Worm (Caenorhabditis elegans) whole organism, late embryonic: Measurements from ENCODE around the gene F40G12.6.
"Not testable (repeated sequence)": the region's sequence is repeated elsewhere in the genome, so short reads cannot be mapped to it uniquely, and the experiment has no call there.

Experiments used
- C08G9.2 ChIP-seq: sonication (generic microtip); optimal IDR thresholded peaks from 2 replicates; lab custom pipeline; 2016; ENCODE audit warnings: mild to moderate bottlenecking, missing genetic modification characterization, moderate library complexity, missing compliant biosample characterization
- C38D4.7 ChIP-seq: fragments of 200-800 bp; sonication (Bioruptor generic); optimal IDR thresholded peaks from 2 replicates; lab custom pipeline; 2018; ENCODE audit warnings: mild to moderate bottlenecking, missing genetic modification characterization, moderate library complexity, missing compliant biosample characterization
- Y22D7AL.16 ChIP-seq: sonication (generic microtip); optimal IDR thresholded peaks from 2 replicates; lab custom pipeline; 2016; ENCODE audit warnings: missing genetic modification characterization, missing compliant biosample characterization
- ahr-1 ChIP-seq: sonication (generic microtip); optimal IDR thresholded peaks from 2 replicates; lab custom pipeline; 2016; ENCODE audit warnings: missing genetic modification characterization, missing compliant biosample characterization
- ceh-18 ChIP-seq: sonication (generic microtip); optimal IDR thresholded peaks from 2 replicates; lab custom pipeline; 2016; ENCODE audit warnings: missing genetic modification characterization, missing compliant biosample characterization
- ceh-30 ChIP-seq: fragments of 150-350 bp; optimal IDR thresholded peaks from 2 replicates; lab custom pipeline; 2014; ENCODE audit warnings: missing biosample characterization, missing genetic modification characterization
- ceh-31 ChIP-seq: sonication (generic microtip); optimal IDR thresholded peaks from 2 replicates; lab custom pipeline; 2016; ENCODE audit warnings: missing genetic modification characterization, missing compliant biosample characterization
- ceh-48 ChIP-seq: sonication (generic microtip); optimal IDR thresholded peaks from 2 replicates; lab custom pipeline; 2016; ENCODE audit warnings: missing genetic modification characterization, inconsistent platforms, missing compliant biosample characterization
- ceh-9 ChIP-seq: sonication (generic microtip); optimal IDR thresholded peaks from 2 replicates; lab custom pipeline; 2016; ENCODE audit warnings: mild to moderate bottlenecking, missing genetic modification characterization, inconsistent platforms, missing compliant biosample characterization
- elt-2 ChIP-seq: sonication (generic microtip); optimal IDR thresholded peaks from 2 replicates; lab custom pipeline; 2016; ENCODE audit warnings: missing genetic modification reagents, missing genetic modification characterization, missing compliant biosample characterization
- elt-4 ChIP-seq: sonication (generic microtip); optimal IDR thresholded peaks from 2 replicates; lab custom pipeline; 2016; ENCODE audit warnings: missing genetic modification characterization, missing compliant biosample characterization
- ets-4 ChIP-seq: sonication (generic microtip); optimal IDR thresholded peaks from 2 replicates; lab custom pipeline; 2016; ENCODE audit warnings: missing genetic modification characterization, missing compliant biosample characterization
- fkh-10 ChIP-seq: fragments of 150-350 bp; optimal IDR thresholded peaks from 2 replicates; lab custom pipeline; 2014; ENCODE audit warnings: missing biosample characterization, missing genetic modification reagents, missing genetic modification characterization
- hlh-15 ChIP-seq: sonication (generic microtip); optimal IDR thresholded peaks from 2 replicates; lab custom pipeline; 2016; ENCODE audit warnings: missing genetic modification characterization, missing compliant biosample characterization
- hlh-6 ChIP-seq: sonication (generic microtip); optimal IDR thresholded peaks from 2 replicates; lab custom pipeline; 2016; ENCODE audit warnings: missing genotype, missing genetic modification characterization, missing compliant biosample characterization
- hlh-8 ChIP-seq: sonication (generic microtip); optimal IDR thresholded peaks from 2 replicates; lab custom pipeline; 2016; ENCODE audit warnings: missing genotype, missing genetic modification characterization, missing compliant biosample characterization
- lim-6 ChIP-seq: sonication (generic microtip); optimal IDR thresholded peaks from 2 replicates; lab custom pipeline; 2016; ENCODE audit warnings: missing genetic modification characterization, missing compliant biosample characterization
- madf-2 ChIP-seq: sonication (generic microtip); optimal IDR thresholded peaks from 2 replicates; lab custom pipeline; 2017; ENCODE audit warnings: missing genetic modification characterization, missing compliant biosample characterization
- mec-3 ChIP-seq: sonication (generic microtip); optimal IDR thresholded peaks from 2 replicates; lab custom pipeline; 2016; ENCODE audit warnings: borderline replicate concordance, missing genetic modification characterization, missing compliant biosample characterization
- nfya-1 ChIP-seq: sonication (generic microtip); optimal IDR thresholded peaks from 2 replicates; lab custom pipeline; 2017; ENCODE audit warnings: missing genetic modification characterization, mild to moderate bottlenecking, missing compliant biosample characterization, antibody characterized with exemption, moderate library complexity
- nhr-11 ChIP-seq: fragments of 150-350 bp; optimal IDR thresholded peaks from 2 replicates; lab custom pipeline; 2014; ENCODE audit warnings: missing biosample characterization, missing genetic modification characterization
- odd-2 ChIP-seq: sonication (generic microtip); optimal IDR thresholded peaks from 2 replicates; lab custom pipeline; 2017; ENCODE audit warnings: antibody characterized with exemption, mild to moderate bottlenecking, missing genetic modification characterization, missing compliant biosample characterization
- pag-3 ChIP-seq: sonication (generic microtip); optimal IDR thresholded peaks from 2 replicates; lab custom pipeline; 2016; ENCODE audit warnings: missing compliant biosample characterization, missing genetic modification characterization, borderline replicate concordance
- pat-9 ChIP-seq: fragments of 200-800 bp; sonication (Bioruptor generic); optimal IDR thresholded peaks from 2 replicates; lab custom pipeline; 2018; ENCODE audit warnings: mild to moderate bottlenecking, missing genetic modification characterization, moderate library complexity, missing compliant biosample characterization
- rnt-1 ChIP-seq: sonication (generic microtip); optimal IDR thresholded peaks from 2 replicates; lab custom pipeline; 2016; ENCODE audit warnings: missing genetic modification characterization, missing compliant biosample characterization
- sox-2 ChIP-seq: fragments of 200-800 bp; sonication (Bioruptor generic); IDR thresholded peaks from 2 replicates; pipeline ENCODE4 v1.3.6; 2022; ENCODE audit warnings: missing genetic modification reagents, missing genetic modification characterization, missing compliant biosample characterization
- sox-4 ChIP-seq: sonication (generic microtip); optimal IDR thresholded peaks from 2 replicates; lab custom pipeline; 2017; ENCODE audit warnings: mild to moderate bottlenecking, missing genetic modification characterization, inconsistent platforms, missing compliant biosample characterization
- syd-9 ChIP-seq: sonication (generic microtip); optimal IDR thresholded peaks from 2 replicates; lab custom pipeline; 2016; ENCODE audit warnings: mild to moderate bottlenecking, missing genetic modification characterization, moderate library complexity, missing compliant biosample characterization
- tbx-2 ChIP-seq: sonication (generic microtip); optimal IDR thresholded peaks from 2 replicates; lab custom pipeline; 2016; ENCODE audit warnings: missing genetic modification characterization, missing compliant biosample characterization
- tbx-7 ChIP-seq: sonication (generic microtip); optimal IDR thresholded peaks from 2 replicates; lab custom pipeline; 2016; ENCODE audit warnings: missing genotype, missing genetic modification characterization, missing compliant biosample characterization
- ttx-3 ChIP-seq: sonication (generic microtip); optimal IDR thresholded peaks from 2 replicates; lab custom pipeline; 2016; ENCODE audit warnings: missing genetic modification reagents, missing genetic modification characterization, missing compliant biosample characterization
- unc-86 ChIP-seq: sonication (generic microtip); optimal IDR thresholded peaks from 2 replicates; lab custom pipeline; 2016; ENCODE audit warnings: missing genetic modification characterization, missing compliant biosample characterization
- zip-5 ChIP-seq: sonication (generic microtip); optimal IDR thresholded peaks from 2 replicates; lab custom pipeline; 2016; ENCODE audit warnings: missing genetic modification characterization, missing compliant biosample characterization

The F40G12.6 gene

ce11 chrV:14279777-14280176 lies 6.9 kb upstream of the F40G12.6 start, which contains the start of gene srt-33:
TSS of gene srt-33 (minus strand) at chrV:14279877.
- TF ChIP-seq ceh-48 (tag; lab: Kevin White, UChicago) (no peak), ttx-3 (tag; lab: Kevin White, UChicago) (no peak), zip-5 (tag; lab: Kevin White, UChicago) (no peak), syd-9 (no peak), hlh-8 (tag; lab: Kevin White, UChicago) (no peak), elt-4 (no peak), ets-4 (tag; lab: Kevin White, UChicago) (no peak), odd-2 (tag; lab: Kevin White, UChicago) (no peak), elt-2 (tag; lab: Kevin White, UChicago) (no peak), ceh-18 (tag; lab: Kevin White, UChicago) (no peak), lim-6 (tag; lab: Kevin White, UChicago) (no peak), mec-3 (tag; lab: Kevin White, UChicago) (no peak), nhr-11 (no peak), fkh-10 (GFP tag; lab: Kevin White, UChicago) (no peak), sox-4 (tag; lab: Kevin White, UChicago) (no peak), ceh-31 (tag; lab: Kevin White, UChicago) (no peak), sox-2 (no peak), rnt-1 (tag; lab: Kevin White, UChicago) (no peak), C08G9.2 (tag; lab: Kevin White, UChicago) (no peak)

ce11 chrV:14274268-14274667 lies 1.3 kb upstream of the F40G12.6 start, which contains the start of gene F40G12.7:
TSS of gene F40G12.7 (plus strand) at chrV:14274568.
- not testable (repeated sequence) for TF ChIP-seq zip-5, hlh-8, tbx-7 (tag; lab: Kevin White, UChicago)

- TF ChIP-seq nfya-1 (tag; lab: Kevin White, UChicago) (no peak), pat-9 (no peak), ets-4 (tag; lab: Kevin White, UChicago) (no peak), hlh-6 (tag; lab: Kevin White, UChicago) (no peak)
Observed at ce11 chrV:14270729-14271128, 2.2 kb downstream of the F40G12.6 start, which contains the start of gene F40G12.5. TSS of gene F40G12.5 (minus strand) at chrV:14270829.

- no peak for TF ChIP-seq unc-86
- TF ChIP-seq sox-4 (tag; lab: Kevin White, UChicago), result no peak
- TF ChIP-seq ahr-1 (tag; lab: Kevin White, UChicago), result no peak
- TF ChIP-seq nhr-11, result no peak
Observed at ce11 chrV:14268616-14269015, 4.3 kb downstream of the F40G12.6 start, which contains the start of gene F40G12.4. TSS of gene F40G12.4 (minus strand) at chrV:14268716.

ce11 chrV:14267326-14267942 lies 5.5 kb downstream of the F40G12.6 start:
- no peak for TF ChIP-seq ceh-30 (tag; lab: Kevin White, UChicago)
- TF ChIP-seq ceh-9 (tag; lab: Kevin White, UChicago), result no peak
- TF ChIP-seq madf-2 (tag; lab: Kevin White, UChicago), result no peak
- no peak for TF ChIP-seq tbx-7 (tag; lab: Kevin White, UChicago)
- no peak for TF ChIP-seq zip-5 (tag; lab: Kevin White, UChicago)
- TF ChIP-seq Y22D7AL.16 (tag; lab: Kevin White, UChicago), result no peak
- TF ChIP-seq pag-3 (tag; lab: Kevin White, UChicago), result no peak
- TF ChIP-seq tbx-2, result no peak
- no peak for TF ChIP-seq hlh-8 (tag; lab: Kevin White, UChicago)

- TF ChIP-seq hlh-15 (no peak), unc-86 (no peak), madf-2 (tag; lab: Kevin White, UChicago) (no peak), C38D4.7 (no peak)
Observed at ce11 chrV:14260831-14261230, 12.1 kb downstream of the F40G12.6 start, which contains the start of gene F40G12.2. TSS of gene F40G12.2 (minus strand) at chrV:14260931.
